Fruit fly (Drosophila melanogaster) whole organism, embryonic: ENCODE measurements around the gene CG9372.

Experiments
- Adf1 ChIP-seq: fragments of 200-800 bp; sonication (Bioruptor generic); IDR thresholded peaks from 2 replicates; pipeline ENCODE4 v1.3.6; 2022; ENCODE audit warnings: missing biosample characterization, missing genetic modification characterization
- Aef1 ChIP-seq: fragments of 200-800 bp; sonication (Bioruptor generic); IDR thresholded peaks from 3 replicates; pipeline ENCODE4 v1.3.6; 2022; ENCODE audit warnings: missing biosample characterization, missing genetic modification characterization
- CG10267 ChIP-seq: fragments of 200-800 bp; sonication (Bioruptor generic); optimal IDR thresholded peaks from 2 replicates; lab custom pipeline; 2018; ENCODE audit warnings: missing biosample characterization, mild to moderate bottlenecking, missing genetic modification characterization, moderate library complexity
- CG10366 ChIP-seq: fragments of 200-800 bp; sonication (Bioruptor generic); IDR thresholded peaks from 2 replicates; pipeline ENCODE4 v1.3.6; 2022; ENCODE audit warnings: missing biosample characterization, missing genetic modification characterization
- CG11093 ChIP-seq: fragments of 200-800 bp; sonication (Bioruptor generic); IDR thresholded peaks from 3 replicates; pipeline ENCODE4 v1.3.6; 2022; ENCODE audit warnings: missing biosample characterization, missing genetic modification characterization
- CG12104 ChIP-seq: fragments of 200-800 bp; sonication (Bioruptor generic); optimal IDR thresholded peaks from 3 replicates; lab custom pipeline; 2016; ENCODE audit warnings: missing biosample characterization, missing genetic modification characterization
- CG13296 ChIP-seq: fragments of 200-800 bp; sonication (Bioruptor generic); optimal IDR thresholded peaks from 3 replicates; lab custom pipeline; 2018; ENCODE audit warnings: missing biosample characterization, mild to moderate bottlenecking, missing genetic modification characterization
- CG14050 ChIP-seq: fragments of 200-800 bp; sonication (Bioruptor generic); IDR thresholded peaks from 3 replicates; pipeline ENCODE4 v1.3.6; 2022; ENCODE audit warnings: missing biosample characterization, missing genetic modification characterization
- CG1602 ChIP-seq: fragments of 200-800 bp; sonication (Bioruptor generic); optimal IDR thresholded peaks from 3 replicates; lab custom pipeline; 2016; ENCODE audit warnings: missing biosample characterization, missing genetic modification characterization
- CG17186 ChIP-seq: fragments of 200-800 bp; sonication (Bioruptor generic); optimal IDR thresholded peaks from 3 replicates; lab custom pipeline; 2017; ENCODE audit warnings: missing biosample characterization, missing genetic modification reagents, missing genetic modification characterization
- CG2120 ChIP-seq: fragments of 200-800 bp; sonication (Bioruptor generic); optimal IDR thresholded peaks from 3 replicates; lab custom pipeline; 2016; ENCODE audit warnings: missing biosample characterization, missing genetic modification characterization
- CG2199 ChIP-seq: fragments of 200-800 bp; sonication (Bioruptor generic); IDR thresholded peaks from 3 replicates; pipeline ENCODE4 v1.3.6; 2022; ENCODE audit warnings: missing biosample characterization, missing genetic modification characterization
- CG31224 ChIP-seq: fragments of 200-800 bp; sonication (Bioruptor generic); IDR thresholded peaks from 2 replicates; pipeline ENCODE4 v1.3.6; 2022; ENCODE audit warnings: missing biosample characterization, missing genetic modification characterization
- CG6175 ChIP-seq: fragments of 200-800 bp; sonication (Bioruptor generic); IDR thresholded peaks from 3 replicates; pipeline ENCODE4 v1.3.6; 2022; ENCODE audit warnings: missing biosample characterization, missing genetic modification characterization
- CG6791 ChIP-seq: fragments of 200-800 bp; sonication (Bioruptor generic); IDR thresholded peaks from 3 replicates; pipeline ENCODE4 v1.3.6; 2022; ENCODE audit warnings: missing biosample characterization, missing genetic modification characterization; ENCODE audit not compliant: partially characterized antibody
- CG8290 ChIP-seq, 3 experiments: fragments of 200-800 bp; sonication (Bioruptor generic); optimal IDR thresholded peaks; 2 replicates each; lab custom pipeline; 2016 to 2019; ENCODE audit warnings: missing biosample characterization in 3 of 3, missing genetic modification characterization in 3 of 3, mild to moderate bottlenecking in 2 of 3, moderate library complexity in 1 of 3
- Chrac-16 ChIP-seq: fragments of 200-800 bp; sonication (Bioruptor generic); optimal IDR thresholded peaks from 3 replicates; lab custom pipeline; 2016; ENCODE audit warnings: missing biosample characterization, missing genetic modification characterization
- Dbx ChIP-seq: fragments of 200-800 bp; sonication (Bioruptor generic); IDR thresholded peaks from 3 replicates; pipeline ENCODE4 v1.3.6; 2022; ENCODE audit warnings: missing biosample characterization, missing genetic modification characterization
- Deaf1 ChIP-seq: fragments of 200-800 bp; optimal IDR thresholded peaks from 3 replicates; lab custom pipeline; 2019; ENCODE audit warnings: missing biosample characterization, mild to moderate bottlenecking, missing genetic modification characterization, moderate library complexity
- E2f2 ChIP-seq: fragments of 200-800 bp; sonication (Bioruptor generic); IDR thresholded peaks from 2 replicates; pipeline ENCODE4 v1.3.6; 2022; ENCODE audit warnings: missing biosample characterization, missing genetic modification characterization
- GATAe ChIP-seq: fragments of 200-800 bp; sonication (Bioruptor generic); conservative IDR thresholded peaks from 2 replicates; pipeline ENCODE4 v1.3.6; 2022; ENCODE audit warnings: missing biosample characterization, missing genetic modification characterization
- HLHmδ ChIP-seq: fragments of 200-800 bp; sonication (Bioruptor generic); optimal IDR thresholded peaks from 2 replicates; lab custom pipeline; 2018; ENCODE audit warnings: missing biosample characterization, mild to moderate bottlenecking, missing genetic modification characterization, moderate library complexity
- Hmr ChIP-seq: fragments of 200-800 bp; sonication (Bioruptor generic); optimal IDR thresholded peaks from 3 replicates; lab custom pipeline; 2017; ENCODE audit warnings: mild to moderate bottlenecking, missing biosample characterization, missing genetic modification reagents, missing genetic modification characterization
- Hr78 ChIP-seq, 2 experiments: fragments of 200-800 bp in 1 of 2; fragments of >200 bp in 1 of 2; sonication (Bioruptor generic) in 1 of 2; optimal IDR thresholded peaks; 2 replicates each; lab custom pipeline; 2017 to 2019; ENCODE audit warnings: missing biosample characterization in 2 of 2, missing genetic modification characterization in 2 of 2, mild to moderate bottlenecking in 1 of 2, moderate library complexity in 1 of 2
- Kr ChIP-seq: fragments of 200-800 bp; sonication (Bioruptor generic); optimal IDR thresholded peaks from 2 replicates; lab custom pipeline; 2017; ENCODE audit warnings: missing biosample characterization, mild to moderate bottlenecking, missing genetic modification characterization
- Med ChIP-seq: fragments of 200-800 bp; sonication (Bioruptor generic); peaks from one replicate; lab custom pipeline; 2016; ENCODE audit warnings: missing biosample characterization, missing genetic modification characterization, mild to moderate bottlenecking, inconsistent platforms, moderate library complexity
- Pdp1 ChIP-seq, 2 experiments: fragments of 200-800 bp; sonication (Bioruptor generic); optimal IDR thresholded peaks; 3 replicates each; lab custom pipeline; 2016; ENCODE audit warnings: missing biosample characterization in 2 of 2, missing genetic modification characterization in 2 of 2, mild to moderate bottlenecking in 1 of 2, moderate library complexity in 1 of 2
- Sox100B ChIP-seq: fragments of 200-800 bp; sonication (Bioruptor generic); optimal IDR thresholded peaks from 3 replicates; lab custom pipeline; 2018; ENCODE audit warnings: missing biosample characterization, mild to moderate bottlenecking, missing genetic modification characterization
- Ssrp ChIP-seq: fragments of 200-800 bp; sonication (Bioruptor generic); optimal IDR thresholded peaks from 2 replicates; lab custom pipeline; 2018; ENCODE audit warnings: missing biosample characterization, mild to moderate bottlenecking, missing genetic modification characterization, moderate library complexity
- Trl ChIP-seq, 3 experiments: fragments of >200 bp in 2 of 3; fragments of 200-800 bp in 1 of 3; sonication (Bioruptor generic) in 1 of 3; optimal IDR thresholded peaks; 2 replicates in 1 of 3; 3 replicates in 2 of 3; lab custom pipeline; 2016 to 2017; ENCODE audit warnings: missing biosample characterization in 1 of 3, missing genetic modification characterization in 1 of 3
- abd-A ChIP-seq: fragments of 200-800 bp; sonication (Bioruptor generic); optimal IDR thresholded peaks from 3 replicates; lab custom pipeline; 2019; ENCODE audit warnings: missing biosample characterization, mild to moderate bottlenecking, missing genetic modification characterization, moderate library complexity
- amos ChIP-seq: fragments of 200-800 bp; sonication (Bioruptor generic); IDR thresholded peaks from 2 replicates; pipeline ENCODE4 v1.3.6; 2022; ENCODE audit warnings: missing biosample characterization, missing genetic modification characterization; ENCODE audit not compliant: partially characterized antibody
- crc ChIP-seq: fragments of 200-800 bp; sonication (Bioruptor generic); optimal IDR thresholded peaks from 2 replicates; lab custom pipeline; 2016; ENCODE audit warnings: missing biosample characterization, missing genetic modification characterization
- dati ChIP-seq: fragments of 200-800 bp; sonication (Bioruptor generic); IDR thresholded peaks from 2 replicates; pipeline ENCODE4 v1.3.6; 2022; ENCODE audit warnings: missing biosample characterization, missing genetic modification characterization
- dpn ChIP-seq, 2 experiments: fragments of 200-800 bp; sonication (Bioruptor generic); optimal IDR thresholded peaks; 3 replicates each; lab custom pipeline; 2016; ENCODE audit warnings: missing biosample characterization in 2 of 2, missing genetic modification characterization in 2 of 2
- dysf ChIP-seq: fragments of 200-800 bp; sonication (Bioruptor generic); IDR thresholded peaks from 3 replicates; pipeline ENCODE4 v1.3.6; 2022; ENCODE audit warnings: missing biosample characterization, missing genetic modification characterization
- emc ChIP-seq: fragments of 200-800 bp; sonication (Bioruptor generic); optimal IDR thresholded peaks from 2 replicates; lab custom pipeline; 2016; ENCODE audit warnings: missing biosample characterization, missing genetic modification characterization
- gem ChIP-seq: fragments of 200-800 bp; sonication (Bioruptor generic); optimal IDR thresholded peaks from 2 replicates; lab custom pipeline; 2019; ENCODE audit warnings: missing biosample characterization, mild to moderate bottlenecking, missing genetic modification characterization, moderate library complexity
- gfzf ChIP-seq: fragments of 200-800 bp; sonication (Bioruptor generic); optimal IDR thresholded peaks from 2 replicates; lab custom pipeline; 2016; ENCODE audit warnings: missing biosample characterization, mild to moderate bottlenecking, missing genetic modification characterization, moderate library complexity
- gt ChIP-seq: fragments of 200-800 bp; sonication (Bioruptor generic); IDR thresholded peaks from 2 replicates; pipeline ENCODE4 v1.3.6; 2022; ENCODE audit warnings: missing biosample characterization, missing genetic modification characterization
- kni ChIP-seq: fragments of 200-800 bp; sonication (Bioruptor generic); optimal IDR thresholded peaks from 3 replicates; lab custom pipeline; 2017; ENCODE audit warnings: mild to moderate bottlenecking, missing biosample characterization, missing genetic modification reagents, missing genetic modification characterization
- lbe ChIP-seq: fragments of 200-800 bp; sonication (Bioruptor generic); optimal IDR thresholded peaks from 2 replicates; lab custom pipeline; 2016; ENCODE audit warnings: missing biosample characterization, mild to moderate bottlenecking, missing genetic modification characterization
- lmd ChIP-seq: fragments of 200-800 bp; sonication (Bioruptor generic); IDR thresholded peaks from 2 replicates; pipeline ENCODE4 v1.3.6; 2022; ENCODE audit warnings: missing biosample characterization, missing genetic modification characterization
- lola ChIP-seq, 3 experiments: fragments of >200 bp in 2 of 3; fragments of 200-800 bp in 1 of 3; sonication (Bioruptor generic) in 1 of 3; optimal IDR thresholded peaks; 2 replicates each; lab custom pipeline; 2017 to 2019; ENCODE audit warnings: missing biosample characterization in 3 of 3, missing genetic modification characterization in 3 of 3, mild to moderate bottlenecking in 1 of 3, moderate library complexity in 1 of 3
- pan ChIP-seq, 4 experiments: fragments of >200 bp in 3 of 4; fragments of 200-800 bp in 1 of 4; sonication (Bioruptor generic) in 1 of 4; optimal IDR thresholded peaks in 3 of 4; IDR thresholded peaks in 1 of 4; 2 replicates each; pipeline versions ENCODE4 v1.3.6 to Lab custom; 2017 to 2022; ENCODE audit warnings: missing biosample characterization in 2 of 4, missing genetic modification characterization in 2 of 4, mixed read lengths in 1 of 4
- pros ChIP-seq: fragments of 200-800 bp; sonication (Bioruptor generic); optimal IDR thresholded peaks from 3 replicates; lab custom pipeline; 2019; ENCODE audit warnings: missing biosample characterization, mild to moderate bottlenecking, missing genetic modification characterization, moderate library complexity
- sens ChIP-seq: fragments of 200-800 bp; sonication (Bioruptor generic); peaks from one replicate; lab custom pipeline; 2016; ENCODE audit warnings: missing biosample characterization, missing genetic modification characterization
- sqz ChIP-seq: fragments of 200-800 bp; sonication (Bioruptor generic); optimal IDR thresholded peaks from 3 replicates; lab custom pipeline; 2018; ENCODE audit warnings: missing biosample characterization, mild to moderate bottlenecking, missing genetic modification characterization
- zf30C ChIP-seq: fragments of 200-800 bp; sonication (Bioruptor generic); optimal IDR thresholded peaks from 3 replicates; lab custom pipeline; 2018; ENCODE audit warnings: missing biosample characterization, mild to moderate bottlenecking, missing genetic modification characterization

The CG9372 gene

dm6 chr3L:19562146-19562700 is 43.8 kb upstream of the CG9372 start (continued):
- TF ChIP-seq lola (GFP tag; optimal IDR thresholded peaks at IDR 0.05; lab: Kevin White, UChicago) (no peak), Deaf1 (no peak), CG17186 (GFP tag; lab: Kevin White, UChicago) (no peak), dati (GFP tag; lab: Robert Waterston, UW) (no peak), Hmr (GFP tag; lab: Kevin White, UChicago) (no peak), pros (GFP tag; lab: Kevin White, UChicago) (peak; percentile 85), crc (GFP tag; lab: Kevin White, UChicago) (no peak), HLHmδ (GFP tag; lab: Kevin White, UChicago) (peak; percentile 37), Adf1 (GFP tag; lab: Robert Waterston, UW) (peak; percentile 94), CG12104 (GFP tag; lab: Kevin White, UChicago) (no peak), Ssrp (tag; lab: Kevin White, UChicago) (no peak), Chrac-16 (no peak), CG6791 (GFP tag; lab: Robert Waterston, UW) (peak; percentile 45; the same call in 1 of the 3 replicates), Sox100B (GFP tag; lab: Kevin White, UChicago) (no peak), dpn (GFP tag; optimal IDR thresholded peaks at IDR 0.05; lab: Kevin White, UChicago) (no peak), sens (GFP tag; lab: Kevin White, UChicago) (peak; percentile 11), pan (optimal IDR thresholded peaks at IDR 0.05; lab: Kevin White, UChicago) (no peak), pan (GFP tag; optimal IDR thresholded peaks at IDR 0.05 in 1 of 2, IDR thresholded peaks at IDR 0.05 in 1 of 2) (no peak), abd-A (no peak), gfzf (GFP tag; lab: Kevin White, UChicago) (no peak), Kr (no peak), lmd (GFP tag; lab: Robert Waterston, UW) (no peak), dysf (GFP tag; lab: Robert Waterston, UW) (0 out of 3 replicates have a peak, but pooled peaks have one; percentile 8), zf30C (GFP tag; lab: Kevin White, UChicago) (peak; percentile 17), emc (no peak), CG8290 (GFP tag; optimal IDR thresholded peaks at IDR 0.05; lab: Kevin White, UChicago) (no peak), CG8290 (tag; optimal IDR thresholded peaks at IDR 0.05; lab: Kevin White, UChicago) (no peak), kni (GFP tag; lab: Kevin White, UChicago) (peak; percentile 96), CG10366 (GFP tag; lab: Robert Waterston, UW) (no peak), Pdp1 (GFP tag; optimal IDR thresholded peaks at IDR 0.05; lab: Kevin White, UChicago) (peak in 1 of 2 experiments; percentile 55), CG1602 (GFP tag; lab: Kevin White, UChicago) (no peak), Dbx (GFP tag; lab: Robert Waterston, UW) (no peak), CG2199 (GFP tag; lab: Robert Waterston, UW) (peak; percentile 44; the same call in 1 of the 3 replicates), Trl (optimal IDR thresholded peaks at IDR 0.05; lab: Kevin White, UChicago) (peak; percentile 16 to 34), Trl (GFP tag; optimal IDR thresholded peaks at IDR 0.05; lab: Kevin White, UChicago) (no peak), Aef1 (no peak), amos (no peak), CG14050 (GFP tag; lab: Robert Waterston, UW) (no peak), CG10267 (no peak), Hr78 (GFP tag; optimal IDR thresholded peaks at IDR 0.05; lab: Kevin White, UChicago) (no peak), CG11093 (GFP tag; lab: Robert Waterston, UW) (no peak), CG2120 (GFP tag; lab: Kevin White, UChicago) (no peak), lbe (GFP tag; lab: Kevin White, UChicago) (no peak), sqz (GFP tag; lab: Kevin White, UChicago) (no peak), gt (GFP tag; lab: Robert Waterston, UW) (no peak), gem (tag; lab: Kevin White, UChicago) (no peak), CG6175 (GFP tag; lab: Robert Waterston, UW) (peak; percentile 90), Med (GFP tag; lab: Kevin White, UChicago) (peak; percentile 84), CG13296 (no peak), GATAe (GFP tag; lab: Robert Waterston, UW) (no peak), CG31224 (GFP tag; lab: Robert Waterston, UW) (no peak), E2f2 (GFP tag; lab: Robert Waterston, UW) (no peak)
